Worm (Caenorhabditis elegans) whole organism, L3 larva: ENCODE measurements around the gene fbxa-19.

Source experiments
- ZK546.5 ChIP-seq: sonication (generic microtip); optimal IDR thresholded peaks from 2 replicates; lab custom pipeline; 2017; ENCODE audit warnings: missing biosample characterization, missing genetic modification characterization
- aly-2 ChIP-seq: fragments of 150-350 bp; optimal IDR thresholded peaks from 2 replicates; lab custom pipeline; 2014; ENCODE audit warnings: missing biosample characterization, missing genetic modification characterization
- ama-1 ChIP-seq: fragments of 150-350 bp; optimal IDR thresholded peaks from 2 replicates; lab custom pipeline; 2018
- ceh-16 ChIP-seq: sonication (generic microtip); optimal IDR thresholded peaks from 2 replicates; lab custom pipeline; 2017; ENCODE audit warnings: missing biosample characterization, missing genetic modification characterization
- ceh-28 ChIP-seq: fragments of 150-350 bp; optimal IDR thresholded peaks from 2 replicates; lab custom pipeline; 2014; ENCODE audit warnings: missing biosample characterization, missing genetic modification reagents, missing genetic modification characterization
- ceh-9 ChIP-seq: sonication (generic microtip); optimal IDR thresholded peaks from 2 replicates; lab custom pipeline; 2018; ENCODE audit warnings: missing biosample characterization, missing genetic modification characterization
- daf-12 ChIP-seq: fragments of 150-350 bp; optimal IDR thresholded peaks from 2 replicates; lab custom pipeline; 2014; ENCODE audit warnings: missing biosample characterization, missing genetic modification reagents, missing genetic modification characterization
- elt-2 ChIP-seq: sonication (generic microtip); optimal IDR thresholded peaks from 2 replicates; lab custom pipeline; 2016; ENCODE audit warnings: missing genetic modification reagents, mild to moderate bottlenecking, missing genetic modification characterization, missing compliant biosample characterization
- elt-3 ChIP-seq, 3 experiments: fragments of 150-350 bp in 1 of 3; sonication (generic microtip) in 2 of 3; optimal IDR thresholded peaks; 2 replicates in 2 of 3; 4 replicates in 1 of 3; lab custom pipeline; 2014 to 2017; ENCODE audit warnings: missing biosample characterization in 3 of 3, missing genetic modification characterization in 3 of 3
- eor-1 ChIP-seq, 2 experiments: fragments of 150-350 bp; optimal IDR thresholded peaks; 2 replicates each; lab custom pipeline; 2014 to 2018; ENCODE audit warnings: missing biosample characterization in 2 of 2, missing genetic modification characterization in 2 of 2
- fkh-2 ChIP-seq: fragments of 150-350 bp; optimal IDR thresholded peaks from 2 replicates; lab custom pipeline; 2014; ENCODE audit warnings: missing biosample characterization, missing genetic modification reagents, missing genetic modification characterization
- fos-1 ChIP-seq: fragments of 150-350 bp; optimal IDR thresholded peaks from 2 replicates; lab custom pipeline; 2014; ENCODE audit warnings: missing biosample characterization, missing genetic modification characterization
- jun-1 ChIP-seq: fragments of 150-350 bp; optimal IDR thresholded peaks from 2 replicates; lab custom pipeline; 2014; ENCODE audit warnings: missing biosample characterization, missing genetic modification reagents, missing genetic modification characterization
- lin-15B ChIP-seq: fragments of 150-350 bp; optimal IDR thresholded peaks from 2 replicates; lab custom pipeline; 2014; ENCODE audit warnings: missing biosample characterization, missing genetic modification characterization
- mdl-1 ChIP-seq: fragments of 150-350 bp; optimal IDR thresholded peaks from 2 replicates; lab custom pipeline; 2014; ENCODE audit warnings: missing biosample characterization, missing genetic modification characterization
- mml-1 ChIP-seq: fragments of 150-350 bp; sonication (generic microtip); optimal IDR thresholded peaks from 3 replicates; lab custom pipeline; 2014; ENCODE audit warnings: missing biosample characterization, missing genetic modification characterization
- nfya-1 ChIP-seq: sonication (generic microtip); optimal IDR thresholded peaks from 2 replicates; lab custom pipeline; 2017; ENCODE audit warnings: missing genetic modification characterization, mild to moderate bottlenecking, missing compliant biosample characterization, antibody characterized with exemption, moderate library complexity; ENCODE audit not compliant: insufficient read depth
- nhr-11 ChIP-seq: fragments of 150-350 bp; optimal IDR thresholded peaks from 2 replicates; lab custom pipeline; 2014; ENCODE audit warnings: missing biosample characterization, missing genetic modification characterization
- nhr-12 ChIP-seq: fragments of 150-350 bp; optimal IDR thresholded peaks from 2 replicates; lab custom pipeline; 2014; ENCODE audit warnings: missing biosample characterization, missing genetic modification characterization
- nhr-23 ChIP-seq: fragments of 150-350 bp; optimal IDR thresholded peaks from 2 replicates; lab custom pipeline; 2014; ENCODE audit warnings: missing biosample characterization, missing genetic modification reagents, missing genetic modification characterization
- nhr-237 ChIP-seq: fragments of 150-350 bp; optimal IDR thresholded peaks from 2 replicates; lab custom pipeline; 2014; ENCODE audit warnings: missing biosample characterization, missing genetic modification characterization
- nhr-25 ChIP-seq: sonication (generic microtip); optimal IDR thresholded peaks from 2 replicates; lab custom pipeline; 2017; ENCODE audit warnings: missing biosample characterization, missing genetic modification characterization
- nhr-28 ChIP-seq: fragments of 150-350 bp; optimal IDR thresholded peaks from 2 replicates; lab custom pipeline; 2014; ENCODE audit warnings: missing biosample characterization, missing genetic modification characterization
- nhr-43 ChIP-seq: sonication (generic microtip); optimal IDR thresholded peaks from 2 replicates; lab custom pipeline; 2016; ENCODE audit warnings: mild to moderate bottlenecking, missing genetic modification characterization, missing compliant biosample characterization; ENCODE audit not compliant: poor library complexity, severe bottlenecking
- nhr-67 ChIP-seq: fragments of 150-350 bp; optimal IDR thresholded peaks from 2 replicates; lab custom pipeline; 2014; ENCODE audit warnings: missing biosample characterization, missing genetic modification characterization
- nhr-76 ChIP-seq: fragments of 150-350 bp; sonication (generic microtip); optimal IDR thresholded peaks from 5 replicates; lab custom pipeline; 2014; ENCODE audit warnings: missing biosample characterization, missing genetic modification characterization
- nhr-77 ChIP-seq: fragments of 150-350 bp; optimal IDR thresholded peaks from 2 replicates; lab custom pipeline; 2014; ENCODE audit warnings: missing biosample characterization, missing genetic modification characterization
- pha-4 ChIP-seq: fragments of 150-350 bp; optimal IDR thresholded peaks from 2 replicates; lab custom pipeline; 2014; ENCODE audit warnings: missing biosample characterization, missing genetic modification reagents, missing genetic modification characterization
- pqm-1 ChIP-seq: fragments of 150-350 bp; optimal IDR thresholded peaks from 2 replicates; lab custom pipeline; 2017; ENCODE audit warnings: missing biosample characterization, missing genetic modification characterization, inconsistent platforms
- sea-2 ChIP-seq: fragments of 150-350 bp; sonication (generic microtip); optimal IDR thresholded peaks from 4 replicates; lab custom pipeline; 2014; ENCODE audit warnings: missing biosample characterization, missing genetic modification reagents, missing genetic modification characterization
- snpc-4 ChIP-seq: fragments of 150-350 bp; optimal IDR thresholded peaks from 2 replicates; lab custom pipeline; 2014; ENCODE audit warnings: missing biosample characterization, missing genetic modification characterization
- tbx-2 ChIP-seq: sonication (generic microtip); optimal IDR thresholded peaks from 2 replicates; lab custom pipeline; 2016; ENCODE audit warnings: mild to moderate bottlenecking, missing genetic modification characterization, missing compliant biosample characterization
- unc-39 ChIP-seq: sonication (generic microtip); optimal IDR thresholded peaks from 4 replicates; lab custom pipeline; 2017; ENCODE audit warnings: missing biosample characterization, missing genetic modification characterization

Gene fbxa-19

ce11 chrIII:1314283-1314682 lies 918 bp upstream of the fbxa-19 start:
- no peak for TF ChIP-seq aly-2
- TF ChIP-seq eor-1 (tag; optimal IDR thresholded peaks at IDR 0.05; lab: Kevin White, UChicago): no peak
- no peak for TF ChIP-seq fos-1 (tag; lab: Kevin White, UChicago)
- no peak for TF ChIP-seq ceh-9
- no peak for TF ChIP-seq nhr-43 (tag; lab: Kevin White, UChicago)
- TF ChIP-seq nfya-1 (tag; lab: Kevin White, UChicago): no peak
- TF ChIP-seq nhr-77 (tag; lab: Kevin White, UChicago): no peak
- TF ChIP-seq elt-3 (tag; optimal IDR thresholded peaks at IDR 0.05; lab: Kevin White, UChicago): no peak
- no peak for TF ChIP-seq ceh-28 (tag; lab: Kevin White, UChicago)
- no peak for TF ChIP-seq jun-1 (tag; lab: Kevin White, UChicago)
- no peak for TF ChIP-seq snpc-4
- no peak for TF ChIP-seq ZK546.5 (tag; lab: Kevin White, UChicago)
- no peak for TF ChIP-seq mdl-1 (tag; lab: Kevin White, UChicago)
- TF ChIP-seq nhr-67: no peak
- no peak for TF ChIP-seq pha-4 (tag; lab: Kevin White, UChicago)
- no peak for TF ChIP-seq ama-1 (lab: Kevin White, UChicago)

DNA sequence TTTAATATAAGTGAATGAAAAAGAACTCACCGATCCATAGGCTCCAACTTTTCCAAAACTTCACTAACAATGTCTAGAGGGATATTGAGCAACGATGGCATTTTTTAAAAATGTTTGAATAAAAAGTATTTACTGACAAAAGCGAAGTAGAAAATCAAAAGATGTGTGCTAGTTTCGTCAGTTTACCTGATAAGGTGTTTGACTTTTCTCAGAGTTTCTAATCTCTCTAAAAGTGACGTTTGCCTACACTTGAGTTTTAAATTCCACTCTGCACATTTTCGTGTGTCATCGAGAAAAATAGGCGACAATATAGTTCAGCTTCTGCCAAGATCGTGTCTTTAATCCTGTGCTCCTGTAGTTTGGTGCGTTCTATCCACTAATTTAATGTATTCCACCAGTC lies 6.4 kb downstream of the fbxa-19 start, which contains the start of gene fbxa-15:
Gene fbxa-15, minus strand, starts transcription at position 101 of the 400 bp plus-strand sequence.
- peak; percentile 1 for TF ChIP-seq pqm-1
- TF ChIP-seq unc-39 (tag; lab: Kevin White, UChicago): no peak
- no peak for TF ChIP-seq mml-1 (tag; lab: Kevin White, UChicago)
- TF ChIP-seq elt-2: peak; percentile 9
- TF ChIP-seq nhr-77 (tag; lab: Kevin White, UChicago): no peak

ce11 chrIII:1323555-1323954 lies 8.4 kb downstream of the fbxa-19 start:
- no peak for TF ChIP-seq nhr-23 (tag; lab: Kevin White, UChicago)
- TF ChIP-seq fkh-2 (tag; lab: Kevin White, UChicago): no peak
- no peak for TF ChIP-seq nhr-28 (tag; lab: Kevin White, UChicago)
- no peak for TF ChIP-seq elt-3 (tag; optimal IDR thresholded peaks at IDR 0.05; lab: Kevin White, UChicago)
- TF ChIP-seq nhr-11 (tag; lab: Kevin White, UChicago): no peak
- TF ChIP-seq ceh-16 (tag; lab: Kevin White, UChicago): no peak
- TF ChIP-seq snpc-4: no peak
- TF ChIP-seq mml-1 (tag; lab: Kevin White, UChicago): no peak
- peak; percentile 94 for TF ChIP-seq elt-2
- TF ChIP-seq sea-2 (GFP tag; lab: Kevin White, UChicago): no peak
- TF ChIP-seq pqm-1: peak; percentile 81
- TF ChIP-seq nhr-12 (tag; lab: Kevin White, UChicago): no peak
- TF ChIP-seq eor-1 (tag; optimal IDR thresholded peaks at IDR 0.05; lab: Kevin White, UChicago): no peak

ce11 chrIII:1324513-1324912 lies 9.3 kb downstream of the fbxa-19 start, which contains the start of gene fbxa-14:
fbxa-14 (minus strand) TSS chrIII:1324613.
- TF ChIP-seq jun-1 (tag; lab: Kevin White, UChicago) (no peak), nhr-28 (tag; lab: Kevin White, UChicago) (no peak), tbx-2 (no peak), nhr-11 (tag; lab: Kevin White, UChicago) (no peak), nhr-25 (tag; lab: Kevin White, UChicago) (no peak), snpc-4 (no peak), unc-39 (tag; lab: Kevin White, UChicago) (no peak), daf-12 (no peak), ceh-28 (tag; lab: Kevin White, UChicago) (no peak), pha-4 (tag; lab: Kevin White, UChicago) (no peak), nhr-77 (tag; lab: Kevin White, UChicago) (no peak)

DNA sequence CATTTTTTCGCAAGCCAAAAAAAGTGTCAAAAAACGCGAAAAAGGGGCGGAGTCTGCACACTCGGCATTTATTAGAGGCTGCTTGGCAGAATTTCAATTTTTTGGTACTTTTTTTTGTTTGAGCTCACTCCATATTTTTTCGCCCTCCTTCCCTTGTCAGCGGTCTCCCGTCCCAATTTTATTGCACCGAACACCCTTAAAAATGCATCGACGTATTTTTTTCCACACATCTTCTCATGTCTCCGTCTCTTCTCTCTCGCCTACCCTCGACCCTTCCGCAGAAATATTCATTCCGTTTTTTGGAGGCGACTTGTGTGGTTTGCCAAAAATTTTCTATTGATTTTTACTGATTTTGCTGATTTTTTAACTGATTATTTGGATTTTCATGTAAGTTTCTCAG lies 11.3 kb downstream of the fbxa-19 start, which contains the start of gene Y82E9BL.18:
Gene Y82E9BL.18, plus strand, starts transcription at position 301 of the 400 bp plus-strand sequence.
- TF ChIP-seq mdl-1 (tag; lab: Kevin White, UChicago) (no peak), fos-1 (tag; lab: Kevin White, UChicago) (no peak), jun-1 (tag; lab: Kevin White, UChicago) (no peak), fkh-2 (tag; lab: Kevin White, UChicago) (no peak), nhr-76 (no peak), nfya-1 (tag; lab: Kevin White, UChicago) (no peak), nhr-12 (tag; lab: Kevin White, UChicago) (no peak), nhr-77 (tag; lab: Kevin White, UChicago) (no peak), nhr-23 (tag; lab: Kevin White, UChicago) (no peak), lin-15B (tag; lab: Kevin White, UChicago) (no peak), nhr-237 (no peak), daf-12 (no peak), pha-4 (tag; lab: Kevin White, UChicago) (no peak), ama-1 (lab: Kevin White, UChicago) (no peak)
